Fruit fly (Drosophila melanogaster) whole organism, adult: Measurements from ENCODE around the gene PGRP-LF.

ENCODE experiments used
- CG11617 ChIP-seq: fragments of 200-800 bp; sonication (Bioruptor generic); optimal IDR thresholded peaks from 2 replicates; lab custom pipeline; 2017; ENCODE audit warnings: mild to moderate bottlenecking, missing biosample characterization, missing genetic modification reagents, missing genetic modification characterization
- CG12768 ChIP-seq: fragments of 200-800 bp; sonication (Bioruptor generic); optimal IDR thresholded peaks from 2 replicates; lab custom pipeline; 2017; ENCODE audit warnings: missing biosample characterization, missing genetic modification characterization, mild to moderate bottlenecking, moderate library complexity, missing genetic modification reagents
- CG14711 ChIP-seq: fragments of 200-800 bp; sonication (Bioruptor generic); optimal IDR thresholded peaks from 2 replicates; lab custom pipeline; 2018; ENCODE audit warnings: missing biosample characterization, mild to moderate bottlenecking, missing genetic modification characterization, moderate library complexity
- CG33017 ChIP-seq: fragments of 200-800 bp; sonication (Bioruptor generic); optimal IDR thresholded peaks from 2 replicates; lab custom pipeline; 2018; ENCODE audit warnings: missing biosample characterization, mild to moderate bottlenecking, missing genetic modification characterization, moderate library complexity
- CG7045 ChIP-seq: fragments of 200-800 bp; sonication (Bioruptor generic); optimal IDR thresholded peaks from 2 replicates; lab custom pipeline; 2017; ENCODE audit warnings: missing biosample characterization, mild to moderate bottlenecking, missing genetic modification characterization
- CG7101 ChIP-seq: fragments of 200-800 bp; sonication (Bioruptor generic); optimal IDR thresholded peaks from 2 replicates; lab custom pipeline; 2018; ENCODE audit warnings: missing biosample characterization, mild to moderate bottlenecking, missing genetic modification characterization, moderate library complexity
- cnc ChIP-seq, 2 experiments: fragments of >200 bp; optimal IDR thresholded peaks; 2 replicates each; lab custom pipeline; 2017
- ovo ChIP-seq: fragments of 200-800 bp; sonication (Bioruptor generic); optimal IDR thresholded peaks from 2 replicates; lab custom pipeline; 2016; ENCODE audit warnings: missing biosample characterization, missing genetic modification characterization
- pad ChIP-seq: fragments of 200-800 bp; sonication (Bioruptor generic); optimal IDR thresholded peaks from 3 replicates; lab custom pipeline; 2017; ENCODE audit warnings: missing biosample characterization, missing genetic modification characterization, mild to moderate bottlenecking, moderate library complexity, missing genetic modification reagents
- tj ChIP-seq: fragments of 200-800 bp; sonication (Bioruptor generic); optimal IDR thresholded peaks from 3 replicates; lab custom pipeline; 2017; ENCODE audit warnings: missing biosample characterization, mild to moderate bottlenecking, missing genetic modification characterization, moderate library complexity
- toe ChIP-seq: fragments of 200-800 bp; sonication (Bioruptor generic); optimal IDR thresholded peaks from 2 replicates; lab custom pipeline; 2016; ENCODE audit warnings: missing biosample characterization, missing genetic modification characterization

DNA sequence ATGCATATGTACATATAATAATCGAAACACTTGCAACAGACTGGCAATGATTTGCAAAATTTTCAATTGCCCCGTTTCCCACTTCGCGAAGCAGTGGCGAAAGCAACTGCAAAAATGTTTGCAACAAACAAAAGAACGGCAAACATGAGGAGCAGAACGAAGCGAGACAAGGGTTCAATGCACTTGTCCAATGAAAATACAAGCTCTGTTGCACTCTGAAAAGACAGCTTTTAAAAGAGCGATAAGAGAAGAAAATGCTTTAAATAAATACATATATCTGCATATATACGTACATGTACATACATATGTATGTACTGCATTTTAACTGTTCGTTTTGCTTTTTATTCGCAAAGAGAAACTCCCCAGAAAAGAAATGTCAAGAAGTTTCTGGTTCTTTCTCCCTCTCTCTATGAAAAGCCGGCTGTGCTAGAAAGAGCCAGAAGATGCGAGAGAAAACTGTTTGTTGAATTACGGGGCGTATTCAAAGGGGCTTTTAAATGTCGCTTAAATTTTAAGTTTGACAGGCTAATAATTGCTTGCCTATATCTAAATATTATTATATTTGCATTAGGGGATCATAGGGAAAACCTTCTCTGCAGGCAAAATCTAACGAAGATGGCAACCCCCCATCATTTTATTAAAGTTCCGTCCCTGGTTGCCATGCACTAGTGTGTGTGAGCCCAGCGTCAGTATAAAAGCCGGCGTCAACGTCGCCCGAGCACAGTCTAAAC, 34.1 kb downstream of the PGRP-LF start, which contains the start of gene Hsp27:
- peak; percentile 97 for TF ChIP-seq CG7045 (GFP tag; lab: Kevin White, UChicago)
- peak; percentile 96 for TF ChIP-seq CG11617
- TF ChIP-seq CG33017 (tag; lab: Kevin White, UChicago) = peak; percentile 99
- peak; percentile 92 for TF ChIP-seq pad
- TF ChIP-seq cnc (optimal IDR thresholded peaks at IDR 0.05; lab: Kevin White, UChicago) = peak in 1 of 2 experiments; percentile 69
- TF ChIP-seq CG14711 (tag; lab: Kevin White, UChicago) = peak; percentile 97
- peak; percentile 99 for TF ChIP-seq CG12768 (GFP tag; lab: Kevin White, UChicago)
- peak; percentile 77 for TF ChIP-seq ovo
- TF ChIP-seq CG7101 = peak; percentile 98
- peak; percentile 93 for TF ChIP-seq toe (GFP tag; lab: Kevin White, UChicago)
- TF ChIP-seq tj (GFP tag; lab: Kevin White, UChicago) = peak; percentile 75
